Fruit fly (Drosophila melanogaster) whole organism, embryonic: ENCODE data around the gene pix.

Experiments
- BEAF-32 ChIP-seq: fragments of 200-800 bp; sonication (Bioruptor generic); optimal IDR thresholded peaks from 3 replicates; lab custom pipeline; 2017; ENCODE audit warnings: missing biosample characterization, missing genetic modification characterization, mild to moderate bottlenecking, moderate library complexity, missing genetic modification reagents
- Bgb ChIP-seq: fragments of 200-800 bp; sonication (Bioruptor generic); IDR thresholded peaks from 2 replicates; pipeline ENCODE4 v1.3.6; 2022; ENCODE audit warnings: missing biosample characterization, missing genetic modification characterization; ENCODE audit not compliant: partially characterized antibody
- CG11456 ChIP-seq: fragments of 200-800 bp; sonication (Bioruptor generic); IDR thresholded peaks from 3 replicates; pipeline ENCODE4 v1.3.6; 2022; ENCODE audit warnings: missing biosample characterization, missing genetic modification characterization
- CG12942 ChIP-seq: fragments of 200-800 bp; sonication (Bioruptor generic); optimal IDR thresholded peaks from 3 replicates; lab custom pipeline; 2016; ENCODE audit warnings: missing biosample characterization, missing genetic modification characterization
- CG15073 ChIP-seq: fragments of 200-800 bp; sonication (Bioruptor generic); optimal IDR thresholded peaks from 2 replicates; lab custom pipeline; 2016; ENCODE audit warnings: missing biosample characterization, missing genetic modification characterization
- CG15479 ChIP-seq: fragments of 200-800 bp; sonication (Bioruptor generic); optimal IDR thresholded peaks from 3 replicates; lab custom pipeline; 2019; ENCODE audit warnings: missing biosample characterization, mild to moderate bottlenecking, missing genetic modification characterization, moderate library complexity
- CG16779 ChIP-seq: fragments of 200-800 bp; sonication (Bioruptor generic); IDR thresholded peaks from 2 replicates; pipeline ENCODE4 v1.3.6; 2022; ENCODE audit warnings: missing biosample characterization, missing genetic modification characterization
- CG2202 ChIP-seq: fragments of 200-800 bp; sonication (Bioruptor generic); optimal IDR thresholded peaks from 2 replicates; lab custom pipeline; 2018; ENCODE audit warnings: missing biosample characterization, mild to moderate bottlenecking, missing genetic modification characterization
- CG30020 ChIP-seq: fragments of 200-800 bp; optimal IDR thresholded peaks from 2 replicates; lab custom pipeline; 2019; ENCODE audit warnings: missing biosample characterization, mild to moderate bottlenecking, missing genetic modification characterization, moderate library complexity
- CG30403 ChIP-seq: fragments of 200-800 bp; sonication (Bioruptor generic); optimal IDR thresholded peaks from 3 replicates; lab custom pipeline; 2016; ENCODE audit warnings: missing biosample characterization, missing genetic modification characterization
- CG34376 ChIP-seq: fragments of 200-800 bp; sonication (Bioruptor generic); optimal IDR thresholded peaks from 2 replicates; lab custom pipeline; 2018; ENCODE audit warnings: missing biosample characterization, mild to moderate bottlenecking, missing genetic modification characterization
- CG4707 ChIP-seq: fragments of 200-800 bp; sonication (Bioruptor generic); optimal IDR thresholded peaks from 2 replicates; lab custom pipeline; 2018; ENCODE audit warnings: missing biosample characterization, mild to moderate bottlenecking, missing genetic modification characterization, moderate library complexity
- CG4820 ChIP-seq: fragments of 200-800 bp; sonication (Bioruptor generic); optimal IDR thresholded peaks from 3 replicates; lab custom pipeline; 2016; ENCODE audit warnings: missing biosample characterization, missing genetic modification characterization
- CG6813 ChIP-seq: fragments of 200-800 bp; sonication (Bioruptor generic); optimal IDR thresholded peaks from 2 replicates; lab custom pipeline; 2017; ENCODE audit warnings: missing biosample characterization, missing genetic modification characterization, mild to moderate bottlenecking, moderate library complexity, missing genetic modification reagents
- CG7928 ChIP-seq: fragments of 200-800 bp; sonication (Bioruptor generic); optimal IDR thresholded peaks from 2 replicates; lab custom pipeline; 2017; ENCODE audit warnings: missing biosample characterization, mild to moderate bottlenecking, missing genetic modification characterization
- CG8281 ChIP-seq: fragments of 200-800 bp; sonication (Bioruptor generic); optimal IDR thresholded peaks from 2 replicates; lab custom pipeline; 2018; ENCODE audit warnings: missing biosample characterization, mild to moderate bottlenecking, missing genetic modification characterization, moderate library complexity
- CG8765 ChIP-seq: fragments of 200-800 bp; sonication (Bioruptor generic); IDR thresholded peaks from 2 replicates; pipeline ENCODE4 v1.3.6; 2022; ENCODE audit warnings: missing biosample characterization, missing genetic modification characterization
- CG9932 ChIP-seq: fragments of 200-800 bp; sonication (Bioruptor generic); IDR thresholded peaks from 2 replicates; pipeline ENCODE4 v1.3.6; 2022; ENCODE audit warnings: missing biosample characterization, missing genetic modification characterization
- CTCF ChIP-seq: fragments of 200-800 bp; sonication (Bioruptor generic); optimal IDR thresholded peaks from 2 replicates; lab custom pipeline; 2017; ENCODE audit warnings: missing biosample characterization, mild to moderate bottlenecking, missing genetic modification characterization, moderate library complexity
- D ChIP-seq, 2 experiments: fragments of 200-800 bp in 1 of 2; fragments of >200 bp in 1 of 2; sonication (Bioruptor generic) in 1 of 2; optimal IDR thresholded peaks; 2 replicates in 1 of 2; 3 replicates in 1 of 2; lab custom pipeline; 2017; ENCODE audit warnings: mild to moderate bottlenecking in 1 of 2, missing biosample characterization in 1 of 2, missing genetic modification characterization in 1 of 2, missing genetic modification reagents in 1 of 2
- D19B ChIP-seq: fragments of 200-800 bp; sonication (Bioruptor generic); optimal IDR thresholded peaks from 2 replicates; lab custom pipeline; 2017; ENCODE audit warnings: missing biosample characterization, mild to moderate bottlenecking, missing genetic modification characterization
- Drgx ChIP-seq: fragments of 200-800 bp; sonication (Bioruptor generic); IDR thresholded peaks from 2 replicates; pipeline ENCODE4 v1.3.6; 2022; ENCODE audit warnings: missing biosample characterization, missing genetic modification characterization
- Eip74EF ChIP-seq, 2 experiments: fragments of 200-800 bp in 1 of 2; fragments of >200 bp in 1 of 2; sonication (Bioruptor generic) in 1 of 2; optimal IDR thresholded peaks; 2 replicates each; lab custom pipeline; 2017 to 2019; ENCODE audit warnings: missing biosample characterization in 2 of 2, missing genetic modification characterization in 2 of 2, mild to moderate bottlenecking in 1 of 2, moderate library complexity in 1 of 2
- Ets65A ChIP-seq: fragments of 200-800 bp; sonication (Bioruptor generic); peaks from one replicate; lab custom pipeline; 2016; ENCODE audit warnings: missing biosample characterization, missing genetic modification characterization
- H15 ChIP-seq: fragments of 200-800 bp; sonication (Bioruptor generic); IDR thresholded peaks from 3 replicates; pipeline ENCODE4 v1.3.6; 2022; ENCODE audit warnings: missing biosample characterization, missing genetic modification characterization
- NFAT ChIP-seq: fragments of 200-800 bp; sonication (Bioruptor generic); IDR thresholded peaks from 2 replicates; pipeline ENCODE4 v1.3.6; 2022; ENCODE audit warnings: missing biosample characterization, missing genetic modification characterization
- Oli ChIP-seq: fragments of 200-800 bp; sonication (Bioruptor generic); optimal IDR thresholded peaks from 2 replicates; lab custom pipeline; 2018; ENCODE audit warnings: missing biosample characterization, mild to moderate bottlenecking, missing genetic modification characterization, moderate library complexity
- Side ChIP-seq: fragments of 200-800 bp; sonication (Bioruptor generic); optimal IDR thresholded peaks from 2 replicates; lab custom pipeline; 2016; ENCODE audit warnings: missing biosample characterization, missing genetic modification characterization
- Sin3A ChIP-seq: fragments of >200 bp; optimal IDR thresholded peaks from 2 replicates; lab custom pipeline; 2018
- abd-A ChIP-seq: fragments of 200-800 bp; sonication (Bioruptor generic); optimal IDR thresholded peaks from 3 replicates; lab custom pipeline; 2019; ENCODE audit warnings: missing biosample characterization, mild to moderate bottlenecking, missing genetic modification characterization, moderate library complexity
- ato ChIP-seq: fragments of 200-800 bp; sonication (Bioruptor generic); IDR thresholded peaks from 2 replicates; pipeline ENCODE4 v1.3.6; 2022; ENCODE audit warnings: missing biosample characterization, missing genetic modification characterization; ENCODE audit not compliant: partially characterized antibody
- cad ChIP-seq: fragments of >200 bp; optimal IDR thresholded peaks from 2 replicates; lab custom pipeline; 2017; ENCODE audit warnings: missing biosample characterization, missing genetic modification characterization
- ci ChIP-seq: fragments of 200-800 bp; sonication (Bioruptor generic); IDR thresholded peaks from 3 replicates; pipeline ENCODE4 v1.3.6; 2022; ENCODE audit warnings: missing biosample characterization, missing genetic modification characterization
- dm ChIP-seq: fragments of 200-800 bp; sonication (Bioruptor generic); optimal IDR thresholded peaks from 3 replicates; lab custom pipeline; 2016; ENCODE audit warnings: missing biosample characterization, missing genetic modification characterization
- gem ChIP-seq: fragments of 200-800 bp; sonication (Bioruptor generic); optimal IDR thresholded peaks from 2 replicates; lab custom pipeline; 2019; ENCODE audit warnings: missing biosample characterization, mild to moderate bottlenecking, missing genetic modification characterization, moderate library complexity
- grn ChIP-seq: fragments of 200-800 bp; sonication (Bioruptor generic); optimal IDR thresholded peaks from 3 replicates; lab custom pipeline; 2017; ENCODE audit warnings: missing biosample characterization, missing genetic modification characterization
- kni ChIP-seq: fragments of 200-800 bp; sonication (Bioruptor generic); optimal IDR thresholded peaks from 3 replicates; lab custom pipeline; 2017; ENCODE audit warnings: mild to moderate bottlenecking, missing biosample characterization, missing genetic modification reagents, missing genetic modification characterization
- lab ChIP-seq: fragments of 200-800 bp; sonication (Bioruptor generic); optimal IDR thresholded peaks from 3 replicates; lab custom pipeline; 2017; ENCODE audit warnings: missing biosample characterization, missing genetic modification characterization, mild to moderate bottlenecking, moderate library complexity, missing genetic modification reagents
- lilli ChIP-seq: fragments of 200-800 bp; sonication (Bioruptor generic); optimal IDR thresholded peaks from 3 replicates; lab custom pipeline; 2016; ENCODE audit warnings: missing biosample characterization, missing genetic modification characterization
- lov ChIP-seq, 2 experiments: fragments of 200-800 bp in 1 of 2; fragments of >200 bp in 1 of 2; sonication (Bioruptor generic) in 1 of 2; IDR thresholded peaks in 1 of 2; optimal IDR thresholded peaks in 1 of 2; 2 replicates in 1 of 2; 3 replicates in 1 of 2; pipeline versions ENCODE4 v1.3.6 to Lab custom; 2017 to 2022; ENCODE audit warnings: missing biosample characterization in 1 of 2, missing genetic modification characterization in 1 of 2
- mirr ChIP-seq: fragments of 200-800 bp; sonication (Bioruptor generic); optimal IDR thresholded peaks from 3 replicates; lab custom pipeline; 2018; ENCODE audit warnings: missing biosample characterization, mild to moderate bottlenecking, missing genetic modification characterization
- psq ChIP-seq: fragments of 200-800 bp; sonication (Bioruptor generic); optimal IDR thresholded peaks from 2 replicates; lab custom pipeline; 2017; ENCODE audit warnings: missing biosample characterization, missing genetic modification characterization
- repo ChIP-seq: fragments of 200-800 bp; sonication (Bioruptor generic); optimal IDR thresholded peaks from 2 replicates; lab custom pipeline; 2016; ENCODE audit warnings: missing biosample characterization, missing genetic modification characterization
- sima ChIP-seq: fragments of 200-800 bp; sonication (Bioruptor generic); optimal IDR thresholded peaks from 2 replicates; lab custom pipeline; 2016; ENCODE audit warnings: missing biosample characterization, missing genetic modification characterization
- tll ChIP-seq, 2 experiments: fragments of 200-800 bp in 1 of 2; fragments of >200 bp in 1 of 2; sonication (Bioruptor generic) in 1 of 2; optimal IDR thresholded peaks; 2 replicates each; lab custom pipeline; 2017 to 2019; ENCODE audit warnings: missing biosample characterization in 2 of 2, missing genetic modification characterization in 2 of 2, mild to moderate bottlenecking in 1 of 2, moderate library complexity in 1 of 2
- twi ChIP-seq: fragments of 200-800 bp; optimal IDR thresholded peaks from 2 replicates; lab custom pipeline; 2019; ENCODE audit warnings: missing biosample characterization, mild to moderate bottlenecking, missing genetic modification characterization, moderate library complexity
- yki ChIP-seq: fragments of >200 bp; optimal IDR thresholded peaks from 3 replicates; lab custom pipeline; 2018
- zen ChIP-seq: fragments of 200-800 bp; sonication (Bioruptor generic); optimal IDR thresholded peaks from 3 replicates; lab custom pipeline; 2018; ENCODE audit warnings: missing biosample characterization, mild to moderate bottlenecking, missing genetic modification characterization, moderate library complexity

The pix gene

dm6 chr3L:9003369-9003768 is 28.8 kb upstream of the pix start:
- TF ChIP-seq sima (no peak), CG15073 (GFP tag; lab: Kevin White, UChicago) (peak; percentile 84), abd-A (peak; percentile 4), CG16779 (0 out of 2 replicates have a peak, but pooled peaks have one; percentile 3), twi (tag; lab: Kevin White, UChicago) (peak; percentile 3), CG12942 (no peak), Sin3A (lab: Kevin White, UChicago) (no peak), lab (GFP tag; lab: Kevin White, UChicago) (no peak), D19B (GFP tag; lab: Kevin White, UChicago) (no peak), zen (tag; lab: Kevin White, UChicago) (peak; percentile 90), D (optimal IDR thresholded peaks at IDR 0.05; lab: Kevin White, UChicago) (peak; percentile 71), D (GFP tag; optimal IDR thresholded peaks at IDR 0.05; lab: Kevin White, UChicago) (no peak), cad (GFP tag; lab: Kevin White, UChicago) (peak; percentile 94), kni (GFP tag; lab: Kevin White, UChicago) (peak; percentile 21), tll (GFP tag; optimal IDR thresholded peaks at IDR 0.05; lab: Kevin White, UChicago) (peak in 1 of 2 experiments; percentile 61), CG9932 (GFP tag; lab: Robert Waterston, UW) (0 out of 2 replicates have a peak, but pooled peaks have one; percentile 19)

- no peak for TF ChIP-seq Eip74EF (GFP tag; optimal IDR thresholded peaks at IDR 0.05; lab: Kevin White, UChicago)
- no peak for TF ChIP-seq ci (GFP tag; lab: Robert Waterston, UW)
- no peak for TF ChIP-seq CG2202
- TF ChIP-seq lov (optimal IDR thresholded peaks at IDR 0.05; lab: Kevin White, UChicago) = no peak
- peak; percentile 60; the same call in 1 of the 3 replicates for TF ChIP-seq lov (GFP tag; IDR thresholded peaks at IDR 0.05; lab: Robert Waterston, UW)
- TF ChIP-seq zen (tag; lab: Kevin White, UChicago) = peak; percentile 98
- no peak for TF ChIP-seq yki (lab: Kevin White, UChicago)
- peak; percentile 78 for TF ChIP-seq CG15479
- TF ChIP-seq Side (GFP tag; lab: Kevin White, UChicago) = no peak
- TF ChIP-seq Bgb = no peak
- TF ChIP-seq tll (GFP tag; optimal IDR thresholded peaks at IDR 0.05; lab: Kevin White, UChicago) = peak in 1 of 2 experiments; percentile 86
- TF ChIP-seq Ets65A = peak; percentile 61
- TF ChIP-seq repo (GFP tag; lab: Kevin White, UChicago) = no peak
- TF ChIP-seq CG11456 = no peak
- TF ChIP-seq, all 482 proteins: peak for 5
Measured at dm6 chr3L:9002527-9002926, 28.0 kb upstream of the pix start.

dm6 chr3L:8997686-8998239 is 23.2 kb upstream of the pix start, which contains the start of the genes smg and CG5087:
Gene smg, minus strand, starts transcription at chr3L:8997989.
Gene CG5087, plus strand, starts transcription at chr3L:8998184.
- TF ChIP-seq CG30403 (GFP tag; lab: Kevin White, UChicago) = peak; percentile 50
- TF ChIP-seq CTCF (GFP tag; lab: Kevin White, UChicago) = peak; percentile 71
- TF ChIP-seq lab (GFP tag; lab: Kevin White, UChicago) = no peak
- TF ChIP-seq yki (lab: Kevin White, UChicago) = no peak
- peak; percentile 76 for TF ChIP-seq BEAF-32 (GFP tag; lab: Kevin White, UChicago)
- no peak for TF ChIP-seq CG8765
- TF ChIP-seq CG34376 = peak; percentile 19
- peak; percentile 15 for TF ChIP-seq psq (GFP tag; lab: Kevin White, UChicago)
- no peak for TF ChIP-seq grn
- no peak for TF ChIP-seq gem (tag; lab: Kevin White, UChicago)
- TF ChIP-seq CG8281 = no peak
- peak; percentile 57 for TF ChIP-seq dm
- peak; percentile 42 for TF ChIP-seq CG7928 (GFP tag; lab: Kevin White, UChicago)
- TF ChIP-seq lilli (GFP tag; lab: Kevin White, UChicago) = peak; percentile 54
- no peak for TF ChIP-seq CG4820
- TF ChIP-seq H15 = no peak
- TF ChIP-seq ato (GFP tag; lab: Robert Waterston, UW) = peak; percentile 59
- TF ChIP-seq CG6813 = no peak
- TF ChIP-seq CG30020 (tag; lab: Kevin White, UChicago) = no peak
- no peak for TF ChIP-seq mirr (GFP tag; lab: Kevin White, UChicago)
- no peak for TF ChIP-seq CG4707 (GFP tag; lab: Kevin White, UChicago)
- peak; percentile 71 for TF ChIP-seq NFAT (GFP tag; lab: Robert Waterston, UW)
- peak; percentile 6; the same call in 1 of the 2 replicates for TF ChIP-seq Drgx (GFP tag; lab: Robert Waterston, UW)
- TF ChIP-seq Oli (tag; lab: Kevin White, UChicago) = no peak
